Fruit fly (Drosophila melanogaster) whole organism, embryonic: ENCODE data around the gene STUB1.

ENCODE experiments used
- Bdp1 ChIP-seq: fragments of 200-800 bp; sonication (Bioruptor generic); optimal IDR thresholded peaks from 3 replicates; lab custom pipeline; 2016; ENCODE audit warnings: missing biosample characterization, missing genetic modification characterization
- Blimp-1 ChIP-seq: fragments of 200-800 bp; sonication (Bioruptor generic); optimal IDR thresholded peaks from 3 replicates; lab custom pipeline; 2018; ENCODE audit warnings: missing biosample characterization, missing genetic modification characterization, mild to moderate bottlenecking, moderate library complexity, missing genetic modification reagents
- CG10267 ChIP-seq: fragments of 200-800 bp; sonication (Bioruptor generic); optimal IDR thresholded peaks from 2 replicates; lab custom pipeline; 2018; ENCODE audit warnings: missing biosample characterization, mild to moderate bottlenecking, missing genetic modification characterization, moderate library complexity
- CG10462 ChIP-seq: fragments of 200-800 bp; sonication (Bioruptor generic); optimal IDR thresholded peaks from 2 replicates; lab custom pipeline; 2016; ENCODE audit warnings: missing biosample characterization, missing genetic modification characterization
- CG11093 ChIP-seq: fragments of 200-800 bp; sonication (Bioruptor generic); IDR thresholded peaks from 3 replicates; pipeline ENCODE4 v1.3.6; 2022; ENCODE audit warnings: missing biosample characterization, missing genetic modification characterization
- CG11696 ChIP-seq: fragments of 200-800 bp; sonication (Bioruptor generic); IDR thresholded peaks from 2 replicates; pipeline ENCODE4 v1.3.6; 2022; ENCODE audit warnings: missing biosample characterization, missing genetic modification characterization
- CG12236 ChIP-seq: fragments of 200-800 bp; sonication (Bioruptor generic); optimal IDR thresholded peaks from 2 replicates; lab custom pipeline; 2016; ENCODE audit warnings: missing biosample characterization, missing genetic modification characterization
- CG12769 ChIP-seq: fragments of 200-800 bp; sonication (Bioruptor generic); optimal IDR thresholded peaks from 2 replicates; lab custom pipeline; 2019; ENCODE audit warnings: missing biosample characterization, mild to moderate bottlenecking, missing genetic modification characterization, moderate library complexity
- CG13123 ChIP-seq: fragments of 200-800 bp; sonication (Bioruptor generic); optimal IDR thresholded peaks from 2 replicates; lab custom pipeline; 2016; ENCODE audit warnings: missing biosample characterization, missing genetic modification characterization
- CG14014 ChIP-seq: fragments of 200-800 bp; sonication (Bioruptor generic); IDR thresholded peaks from 2 replicates; pipeline ENCODE4 v1.3.6; 2022; ENCODE audit warnings: missing biosample characterization, missing genetic modification characterization
- CG1529 ChIP-seq: fragments of 200-800 bp; sonication (Bioruptor generic); optimal IDR thresholded peaks from 3 replicates; lab custom pipeline; 2018; ENCODE audit warnings: missing biosample characterization, missing genetic modification characterization
- CG2129 ChIP-seq: fragments of 200-800 bp; sonication (Bioruptor generic); IDR thresholded peaks from 2 replicates; pipeline ENCODE4 v1.3.6; 2022; ENCODE audit warnings: missing biosample characterization, missing genetic modification characterization; ENCODE audit not compliant: partially characterized antibody
- CG31441 ChIP-seq: fragments of 200-800 bp; sonication (Bioruptor generic); IDR thresholded peaks from 2 replicates; pipeline ENCODE4 v1.3.6; 2022; ENCODE audit warnings: missing biosample characterization, missing genetic modification characterization
- CG3281 ChIP-seq: fragments of 200-800 bp; sonication (Bioruptor generic); optimal IDR thresholded peaks from 3 replicates; lab custom pipeline; 2017; ENCODE audit warnings: missing biosample characterization, mild to moderate bottlenecking, missing genetic modification characterization
- CG34376 ChIP-seq: fragments of 200-800 bp; sonication (Bioruptor generic); optimal IDR thresholded peaks from 2 replicates; lab custom pipeline; 2018; ENCODE audit warnings: missing biosample characterization, mild to moderate bottlenecking, missing genetic modification characterization
- CG34422 ChIP-seq: fragments of 200-800 bp; sonication (Bioruptor generic); IDR thresholded peaks from 3 replicates; pipeline ENCODE4 v1.3.6; 2022; ENCODE audit warnings: missing biosample characterization, missing genetic modification characterization
- CG42726 ChIP-seq: fragments of 200-800 bp; sonication (Bioruptor generic); IDR thresholded peaks from 2 replicates; pipeline ENCODE4 v1.3.6; 2022; ENCODE audit warnings: missing biosample characterization, missing genetic modification characterization; ENCODE audit not compliant: partially characterized antibody
- CG7357 ChIP-seq: fragments of 200-800 bp; sonication (Bioruptor generic); IDR thresholded peaks from 3 replicates; pipeline ENCODE4 v1.3.6; 2022; ENCODE audit warnings: missing biosample characterization, missing genetic modification characterization
- CG7987 ChIP-seq: fragments of 200-800 bp; sonication (Bioruptor generic); optimal IDR thresholded peaks from 2 replicates; lab custom pipeline; 2018; ENCODE audit warnings: missing biosample characterization, mild to moderate bottlenecking, missing genetic modification characterization, moderate library complexity
- CG8089 ChIP-seq: fragments of 200-800 bp; sonication (Bioruptor generic); optimal IDR thresholded peaks from 3 replicates; lab custom pipeline; 2016; ENCODE audit warnings: missing biosample characterization, missing genetic modification characterization
- CG9215 ChIP-seq: fragments of 200-800 bp; sonication (Bioruptor generic); IDR thresholded peaks from 2 replicates; pipeline ENCODE4 v1.3.6; 2022; ENCODE audit warnings: missing biosample characterization, missing genetic modification characterization
- CG9797 ChIP-seq: fragments of 200-800 bp; sonication (Bioruptor generic); optimal IDR thresholded peaks from 3 replicates; lab custom pipeline; 2018; ENCODE audit warnings: missing biosample characterization, mild to moderate bottlenecking, missing genetic modification characterization
- CG9817 ChIP-seq: fragments of 200-800 bp; sonication (Bioruptor generic); optimal IDR thresholded peaks from 2 replicates; lab custom pipeline; 2018; ENCODE audit warnings: missing biosample characterization, mild to moderate bottlenecking, missing genetic modification characterization, moderate library complexity
- Dfd ChIP-seq, 2 experiments: fragments of >200 bp; optimal IDR thresholded peaks; 2 replicates each; lab custom pipeline; 2017; ENCODE audit warnings: missing biosample characterization in 2 of 2, missing genetic modification characterization in 2 of 2
- HLH54F ChIP-seq: fragments of 200-800 bp; sonication (Bioruptor generic); optimal IDR thresholded peaks from 3 replicates; lab custom pipeline; 2016; ENCODE audit warnings: missing biosample characterization, missing genetic modification characterization
- Hmr ChIP-seq: fragments of 200-800 bp; sonication (Bioruptor generic); optimal IDR thresholded peaks from 3 replicates; lab custom pipeline; 2017; ENCODE audit warnings: mild to moderate bottlenecking, missing biosample characterization, missing genetic modification reagents, missing genetic modification characterization
- Hmx ChIP-seq: fragments of 200-800 bp; sonication (Bioruptor generic); optimal IDR thresholded peaks from 2 replicates; lab custom pipeline; 2016; ENCODE audit warnings: missing biosample characterization, missing genetic modification characterization
- Hsf ChIP-seq: fragments of 200-800 bp; sonication (Bioruptor generic); optimal IDR thresholded peaks from 3 replicates; lab custom pipeline; 2016; ENCODE audit warnings: missing biosample characterization, missing genetic modification characterization
- Max ChIP-seq: fragments of 200-800 bp; sonication (Bioruptor generic); optimal IDR thresholded peaks from 2 replicates; lab custom pipeline; 2016; ENCODE audit warnings: missing biosample characterization, mild to moderate bottlenecking, missing genetic modification characterization
- Nf-YA ChIP-seq: fragments of 200-800 bp; sonication (Bioruptor generic); IDR thresholded peaks from 2 replicates; pipeline ENCODE4 v1.3.6; 2022; ENCODE audit warnings: missing biosample characterization, missing genetic modification characterization
- Ravus ChIP-seq: fragments of 200-800 bp; sonication (Bioruptor generic); IDR thresholded peaks from 2 replicates; pipeline ENCODE4 v1.3.6; 2022; ENCODE audit warnings: missing biosample characterization, missing genetic modification characterization
- btn ChIP-seq: fragments of 200-800 bp; sonication (Bioruptor generic); optimal IDR thresholded peaks from 2 replicates; lab custom pipeline; 2016; ENCODE audit warnings: missing biosample characterization, missing genetic modification characterization
- cad ChIP-seq: fragments of >200 bp; optimal IDR thresholded peaks from 2 replicates; lab custom pipeline; 2017; ENCODE audit warnings: missing biosample characterization, missing genetic modification characterization
- chif ChIP-seq, 2 experiments: fragments of 200-800 bp; sonication (Bioruptor generic); optimal IDR thresholded peaks; 3 replicates each; lab custom pipeline; 2016; ENCODE audit warnings: missing biosample characterization in 2 of 2, missing genetic modification characterization in 2 of 2
- corto ChIP-seq: fragments of 200-800 bp; sonication (Bioruptor generic); optimal IDR thresholded peaks from 2 replicates; lab custom pipeline; 2016; ENCODE audit warnings: missing biosample characterization, mild to moderate bottlenecking, missing genetic modification characterization, moderate library complexity
- croc ChIP-seq: fragments of 200-800 bp; sonication (Bioruptor generic); conservative IDR thresholded peaks from 3 replicates; pipeline ENCODE4 v1.3.6; 2022; ENCODE audit warnings: missing biosample characterization, missing genetic modification characterization
- danr ChIP-seq: fragments of 200-800 bp; sonication (Bioruptor generic); IDR thresholded peaks from 2 replicates; pipeline ENCODE4 v1.3.6; 2022; ENCODE audit warnings: missing biosample characterization, missing genetic modification characterization
- eve ChIP-seq, 2 experiments: fragments of >200 bp; optimal IDR thresholded peaks; 2 replicates each; lab custom pipeline; 2017; ENCODE audit warnings: missing biosample characterization in 2 of 2, missing genetic modification characterization in 2 of 2
- gt ChIP-seq: fragments of 200-800 bp; sonication (Bioruptor generic); IDR thresholded peaks from 2 replicates; pipeline ENCODE4 v1.3.6; 2022; ENCODE audit warnings: missing biosample characterization, missing genetic modification characterization
- her ChIP-seq: fragments of 200-800 bp; sonication (Bioruptor generic); optimal IDR thresholded peaks from 2 replicates; lab custom pipeline; 2016; ENCODE audit warnings: missing biosample characterization, missing genetic modification characterization
- hth ChIP-seq: fragments of >200 bp; optimal IDR thresholded peaks from 2 replicates; lab custom pipeline; 2017; ENCODE audit warnings: inconsistent platforms
- otp ChIP-seq: fragments of 200-800 bp; sonication (Bioruptor generic); IDR thresholded peaks from 3 replicates; pipeline ENCODE4, ENCODE4 v1.3.6; 2022; ENCODE audit warnings: missing biosample characterization, missing genetic modification characterization
- pb ChIP-seq: fragments of 200-800 bp; sonication (Bioruptor generic); optimal IDR thresholded peaks from 3 replicates; lab custom pipeline; 2016; ENCODE audit warnings: missing biosample characterization, missing genetic modification characterization
- pho ChIP-seq: fragments of 200-800 bp; sonication (Bioruptor generic); optimal IDR thresholded peaks from 2 replicates; lab custom pipeline; 2016; ENCODE audit warnings: missing biosample characterization, missing genetic modification characterization
- sim ChIP-seq: fragments of 200-800 bp; sonication (Bioruptor generic); IDR thresholded peaks from 2 replicates; pipeline ENCODE4 v1.3.6; 2022; ENCODE audit warnings: missing biosample characterization, missing genetic modification characterization
- sob ChIP-seq: fragments of 200-800 bp; sonication (Bioruptor generic); IDR thresholded peaks from 2 replicates; pipeline ENCODE4 v1.3.6; 2022; ENCODE audit warnings: missing biosample characterization, missing genetic modification characterization
- stwl ChIP-seq: fragments of 200-800 bp; sonication (Bioruptor generic); optimal IDR thresholded peaks from 3 replicates; lab custom pipeline; 2018; ENCODE audit warnings: missing biosample characterization, mild to moderate bottlenecking, missing genetic modification characterization, moderate library complexity
- tgo ChIP-seq: fragments of 200-800 bp; sonication (Bioruptor generic); IDR thresholded peaks from 3 replicates; pipeline ENCODE4 v1.3.6; 2022; ENCODE audit warnings: missing biosample characterization, missing genetic modification characterization
- unc-4 ChIP-seq: fragments of 200-800 bp; sonication (Bioruptor generic); IDR thresholded peaks from 2 replicates; pipeline ENCODE4 v1.3.6; 2022; ENCODE audit warnings: missing biosample characterization, missing genetic modification characterization; ENCODE audit not compliant: partially characterized antibody
- usp ChIP-seq: fragments of >200 bp; optimal IDR thresholded peaks from 2 replicates; lab custom pipeline; 2017; ENCODE audit warnings: missing biosample characterization, missing genetic modification characterization
- zfh2 ChIP-seq: fragments of 200-800 bp; sonication (Bioruptor generic); optimal IDR thresholded peaks from 2 replicates; lab custom pipeline; 2016; ENCODE audit warnings: missing biosample characterization, missing genetic modification characterization

Gene STUB1

DNA sequence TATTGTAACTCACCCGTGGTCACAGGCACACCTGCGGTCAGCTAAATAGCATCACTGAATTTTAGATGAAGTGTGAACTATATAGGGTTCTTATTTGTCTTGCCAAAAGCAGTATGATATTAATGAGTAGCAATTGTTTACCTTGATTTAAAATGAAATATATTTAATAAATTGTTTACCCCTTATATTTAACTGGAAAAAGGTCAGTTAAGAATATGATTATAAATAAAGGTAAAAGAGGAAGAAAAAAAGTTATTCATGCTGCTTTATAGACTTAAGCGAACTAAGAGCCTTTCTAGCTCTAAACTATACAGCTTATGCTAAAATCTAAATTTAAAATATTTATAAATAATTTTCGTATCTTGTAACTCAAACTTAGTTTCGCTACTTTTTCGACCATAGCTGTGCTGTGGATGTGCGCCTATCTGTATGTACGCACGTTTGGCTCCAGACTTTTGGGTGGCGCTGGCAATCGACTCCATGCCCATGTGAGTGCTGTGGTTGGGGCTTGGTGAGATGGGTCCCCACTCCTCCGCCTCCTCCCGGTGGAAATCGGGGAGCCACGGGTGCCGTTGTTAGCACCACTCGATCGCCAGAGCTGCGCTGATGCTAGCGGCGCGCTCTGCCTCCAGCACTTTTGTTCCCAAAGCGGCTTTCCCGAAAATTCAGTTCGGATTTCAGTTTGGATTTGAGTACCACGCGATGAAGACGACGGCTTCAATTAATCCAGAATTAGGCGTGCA, 4.9 kb downstream of the STUB1 start, which contains the start of gene loh (continued):
- TF ChIP-seq zfh2 (GFP tag; lab: Kevin White, UChicago) (no peak), CG9215 (no peak), CG12769 (peak; percentile 24), danr (GFP tag; lab: Robert Waterston, UW) (peak; percentile 36; the same call in 1 of the 2 replicates), unc-4 (no peak), sim (GFP tag; lab: Robert Waterston, UW) (no peak), CG3281 (peak; percentile 50), pb (GFP tag; lab: Kevin White, UChicago) (no peak), sob (GFP tag; lab: Robert Waterston, UW) (0 out of 2 replicates have a peak, but pooled peaks have one; percentile 5), Blimp-1 (GFP tag; lab: Kevin White, UChicago) (no peak), chif (GFP tag; optimal IDR thresholded peaks at IDR 0.05; lab: Kevin White, UChicago) (no peak), Bdp1 (GFP tag; lab: Kevin White, UChicago) (no peak), CG1529 (GFP tag; lab: Kevin White, UChicago) (peak; percentile 18), gt (GFP tag; lab: Robert Waterston, UW) (no peak), CG10267 (tag; lab: Kevin White, UChicago) (peak; percentile 64), usp (GFP tag; lab: Kevin White, UChicago) (no peak), HLH54F (GFP tag; lab: Kevin White, UChicago) (no peak), Nf-YA (GFP tag; lab: Robert Waterston, UW) (no peak), Dfd (GFP tag; optimal IDR thresholded peaks at IDR 0.05; lab: Kevin White, UChicago) (no peak), Hmx (GFP tag; lab: Kevin White, UChicago) (peak; percentile 2), otp (GFP tag; lab: Robert Waterston, UW) (no peak), CG7357 (GFP tag; lab: Robert Waterston, UW) (no peak), cad (GFP tag; lab: Kevin White, UChicago) (no peak), corto (GFP tag; lab: Kevin White, UChicago) (no peak), CG14014 (GFP tag; lab: Robert Waterston, UW) (no peak), CG34376 (GFP tag; lab: Kevin White, UChicago) (no peak), CG34422 (GFP tag; lab: Robert Waterston, UW) (no peak), stwl (no peak), CG2129 (GFP tag; lab: Robert Waterston, UW) (no peak), Hmr (GFP tag; lab: Kevin White, UChicago) (no peak), CG31441 (GFP tag; lab: Robert Waterston, UW) (peak; percentile 79), Max (peak; percentile 45), CG13123 (no peak), Hsf (GFP tag; lab: Kevin White, UChicago) (peak; percentile 27), CG9817 (tag; lab: Kevin White, UChicago) (no peak), CG7987 (GFP tag; lab: Kevin White, UChicago) (no peak), CG10462 (GFP tag; lab: Kevin White, UChicago) (no peak), CG9797 (GFP tag; lab: Kevin White, UChicago) (no peak), CG11093 (no peak), CG8089 (no peak), tgo (no peak), CG11696 (GFP tag; lab: Robert Waterston, UW) (peak; percentile 75), croc (peak; percentile 33; the same call in 2 of the 3 replicates), pho (GFP tag; lab: Kevin White, UChicago) (no peak), CG12236 (no peak), her (GFP tag; lab: Kevin White, UChicago) (no peak), hth (no peak), btn (GFP tag; lab: Kevin White, UChicago) (no peak), CG42726 (GFP tag; lab: Robert Waterston, UW) (no peak), Ravus (no peak), eve (GFP tag; optimal IDR thresholded peaks at IDR 0.05; lab: Kevin White, UChicago) (peak in 1 of 2 experiments; percentile 84)
